Fruit fly (Drosophila melanogaster) whole organism, embryonic: ENCODE data around the gene Shmt.

Source experiments
- Abd-B ChIP-seq: fragments of 200-800 bp; sonication (Bioruptor generic); optimal IDR thresholded peaks from 2 replicates; lab custom pipeline; 2018; ENCODE audit warnings: missing biosample characterization, mild to moderate bottlenecking, missing genetic modification characterization, moderate library complexity
- Adf1 ChIP-seq: fragments of 200-800 bp; sonication (Bioruptor generic); IDR thresholded peaks from 2 replicates; pipeline ENCODE4 v1.3.6; 2022; ENCODE audit warnings: missing biosample characterization, missing genetic modification characterization
- B-H1 ChIP-seq: fragments of 200-800 bp; sonication (Bioruptor generic); IDR thresholded peaks from 3 replicates; pipeline ENCODE4 v1.3.6; 2022; ENCODE audit warnings: missing biosample characterization, missing genetic modification characterization
- BtbVII ChIP-seq: fragments of 200-800 bp; sonication (Bioruptor generic); optimal IDR thresholded peaks from 3 replicates; lab custom pipeline; 2017; ENCODE audit warnings: missing biosample characterization, mild to moderate bottlenecking, missing genetic modification characterization
- CG11093 ChIP-seq: fragments of 200-800 bp; sonication (Bioruptor generic); IDR thresholded peaks from 3 replicates; pipeline ENCODE4 v1.3.6; 2022; ENCODE audit warnings: missing biosample characterization, missing genetic modification characterization
- CG13894 ChIP-seq: fragments of 200-800 bp; sonication (Bioruptor generic); optimal IDR thresholded peaks from 3 replicates; lab custom pipeline; 2018; ENCODE audit warnings: missing biosample characterization, mild to moderate bottlenecking, missing genetic modification characterization, moderate library complexity
- CG15269 ChIP-seq: fragments of 200-800 bp; sonication (Bioruptor generic); optimal IDR thresholded peaks from 2 replicates; lab custom pipeline; 2018; ENCODE audit warnings: missing biosample characterization, mild to moderate bottlenecking, missing genetic modification characterization, moderate library complexity
- CG17359 ChIP-seq: fragments of 200-800 bp; sonication (Bioruptor generic); optimal IDR thresholded peaks from 3 replicates; lab custom pipeline; 2018; ENCODE audit warnings: missing biosample characterization, mild to moderate bottlenecking, missing genetic modification characterization, moderate library complexity
- CG17912 ChIP-seq: fragments of 200-800 bp; sonication (Bioruptor generic); optimal IDR thresholded peaks from 2 replicates; lab custom pipeline; 2018; ENCODE audit warnings: missing biosample characterization, mild to moderate bottlenecking, missing genetic modification characterization
- CG18476 ChIP-seq: fragments of 200-800 bp; sonication (Bioruptor generic); optimal IDR thresholded peaks from 2 replicates; lab custom pipeline; 2016; ENCODE audit warnings: missing biosample characterization, mild to moderate bottlenecking, missing genetic modification characterization
- CG18764 ChIP-seq: fragments of 200-800 bp; sonication (Bioruptor generic); optimal IDR thresholded peaks from 3 replicates; lab custom pipeline; 2016; ENCODE audit warnings: missing biosample characterization, missing genetic modification characterization
- CG2889 ChIP-seq: fragments of 200-800 bp; sonication (Bioruptor generic); IDR thresholded peaks from 3 replicates; pipeline ENCODE4 v1.3.6; 2022; ENCODE audit warnings: missing biosample characterization, missing genetic modification characterization
- CG31365 ChIP-seq: fragments of 200-800 bp; sonication (Bioruptor generic); optimal IDR thresholded peaks from 2 replicates; lab custom pipeline; 2018; ENCODE audit warnings: missing biosample characterization, mild to moderate bottlenecking, missing genetic modification characterization
- CG32772 ChIP-seq: fragments of 200-800 bp; sonication (Bioruptor generic); IDR thresholded peaks from 2 replicates; pipeline ENCODE4 v1.3.6; 2022; ENCODE audit warnings: missing biosample characterization, missing genetic modification characterization
- CG3726 ChIP-seq: fragments of 200-800 bp; sonication (Bioruptor generic); IDR thresholded peaks from 3 replicates; pipeline ENCODE4, ENCODE4 v1.3.6; 2022; ENCODE audit warnings: missing biosample characterization, missing genetic modification characterization
- CG5953 ChIP-seq: fragments of 200-800 bp; sonication (Bioruptor generic); IDR thresholded peaks from 2 replicates; pipeline ENCODE4 v1.3.6; 2022; ENCODE audit warnings: missing biosample characterization, missing genetic modification characterization
- CG8089 ChIP-seq: fragments of 200-800 bp; sonication (Bioruptor generic); optimal IDR thresholded peaks from 3 replicates; lab custom pipeline; 2016; ENCODE audit warnings: missing biosample characterization, missing genetic modification characterization
- CG9437 ChIP-seq: fragments of 200-800 bp; sonication (Bioruptor generic); optimal IDR thresholded peaks from 2 replicates; lab custom pipeline; 2018; ENCODE audit warnings: missing biosample characterization, mild to moderate bottlenecking, missing genetic modification characterization
- CG9727 ChIP-seq: fragments of 200-800 bp; sonication (Bioruptor generic); optimal IDR thresholded peaks from 3 replicates; lab custom pipeline; 2017; ENCODE audit warnings: missing biosample characterization, mild to moderate bottlenecking, missing genetic modification characterization
- CkIIα-i1 ChIP-seq: fragments of 200-800 bp; sonication (Bioruptor generic); IDR thresholded peaks from 2 replicates; pipeline ENCODE4 v1.3.6; 2022; ENCODE audit warnings: missing biosample characterization, missing genetic modification characterization
- Hr39 ChIP-seq: fragments of >200 bp; optimal IDR thresholded peaks from 2 replicates; lab custom pipeline; 2017
- MBD-R2 ChIP-seq: fragments of 200-800 bp; sonication (Bioruptor generic); IDR thresholded peaks from 2 replicates; pipeline ENCODE4 v1.3.6; 2022; ENCODE audit warnings: missing biosample characterization, missing genetic modification characterization
- Mad ChIP-seq: fragments of 200-800 bp; sonication (Bioruptor generic); optimal IDR thresholded peaks from 2 replicates; lab custom pipeline; 2016; ENCODE audit warnings: missing biosample characterization, missing genetic modification characterization
- Med ChIP-seq: fragments of 200-800 bp; sonication (Bioruptor generic); peaks from one replicate; lab custom pipeline; 2016; ENCODE audit warnings: missing biosample characterization, missing genetic modification characterization, mild to moderate bottlenecking, inconsistent platforms, moderate library complexity
- Poxn ChIP-seq: fragments of 200-800 bp; sonication (Bioruptor generic); IDR thresholded peaks from 2 replicates; pipeline ENCODE4 v1.3.6; 2022; ENCODE audit warnings: missing biosample characterization, missing genetic modification characterization
- TFAM ChIP-seq: fragments of 200-800 bp; sonication (Bioruptor generic); optimal IDR thresholded peaks from 2 replicates; lab custom pipeline; 2017; ENCODE audit warnings: missing biosample characterization, missing genetic modification characterization, inconsistent platforms
- Tbp ChIP-seq: fragments of >200 bp; optimal IDR thresholded peaks from 2 replicates; lab custom pipeline; 2018; ENCODE audit warnings: missing biosample characterization, missing genetic modification characterization
- abd-A ChIP-seq: fragments of 200-800 bp; sonication (Bioruptor generic); optimal IDR thresholded peaks from 3 replicates; lab custom pipeline; 2019; ENCODE audit warnings: missing biosample characterization, mild to moderate bottlenecking, missing genetic modification characterization, moderate library complexity
- chm ChIP-seq: fragments of 200-800 bp; sonication (Bioruptor generic); IDR thresholded peaks from 2 replicates; pipeline ENCODE4 v1.3.6; 2022; ENCODE audit warnings: missing biosample characterization, missing genetic modification characterization
- chn ChIP-seq: fragments of 200-800 bp; sonication (Bioruptor generic); optimal IDR thresholded peaks from 2 replicates; lab custom pipeline; 2016; ENCODE audit warnings: missing biosample characterization, missing genetic modification characterization
- danr ChIP-seq: fragments of 200-800 bp; sonication (Bioruptor generic); IDR thresholded peaks from 2 replicates; pipeline ENCODE4 v1.3.6; 2022; ENCODE audit warnings: missing biosample characterization, missing genetic modification characterization
- esg ChIP-seq: fragments of 200-800 bp; sonication (Bioruptor generic); conservative IDR thresholded peaks from 2 replicates; pipeline ENCODE4 v1.3.6; 2022; ENCODE audit warnings: missing biosample characterization, missing genetic modification characterization
- inv ChIP-seq: fragments of 200-800 bp; sonication (Bioruptor generic); IDR thresholded peaks from 2 replicates; pipeline ENCODE4 v1.3.6; 2022; ENCODE audit warnings: missing biosample characterization, missing genetic modification characterization; ENCODE audit not compliant: partially characterized antibody
- lilli ChIP-seq: fragments of 200-800 bp; sonication (Bioruptor generic); optimal IDR thresholded peaks from 3 replicates; lab custom pipeline; 2016; ENCODE audit warnings: missing biosample characterization, missing genetic modification characterization
- nau ChIP-seq: fragments of 200-800 bp; sonication (Bioruptor generic); optimal IDR thresholded peaks from 3 replicates; lab custom pipeline; 2017; ENCODE audit warnings: missing biosample characterization, mild to moderate bottlenecking, missing genetic modification characterization, missing genetic modification reagents
- nerfin-1 ChIP-seq: fragments of 200-800 bp; sonication (Bioruptor generic); optimal IDR thresholded peaks from 3 replicates; lab custom pipeline; 2019; ENCODE audit warnings: missing biosample characterization, mild to moderate bottlenecking, missing genetic modification characterization, moderate library complexity
- odd ChIP-seq: fragments of 200-800 bp; sonication (Bioruptor generic); optimal IDR thresholded peaks from 2 replicates; lab custom pipeline; 2017; ENCODE audit warnings: missing biosample characterization, mild to moderate bottlenecking, missing genetic modification characterization
- pan ChIP-seq, 4 experiments: fragments of >200 bp in 3 of 4; fragments of 200-800 bp in 1 of 4; sonication (Bioruptor generic) in 1 of 4; optimal IDR thresholded peaks in 3 of 4; IDR thresholded peaks in 1 of 4; 2 replicates each; pipeline versions ENCODE4 v1.3.6 to Lab custom; 2017 to 2022; ENCODE audit warnings: missing biosample characterization in 2 of 4, missing genetic modification characterization in 2 of 4, mixed read lengths in 1 of 4
- phol ChIP-seq: fragments of 200-800 bp; sonication (Bioruptor generic); optimal IDR thresholded peaks from 3 replicates; lab custom pipeline; 2018; ENCODE audit warnings: missing biosample characterization, mild to moderate bottlenecking, missing genetic modification characterization, moderate library complexity
- rib ChIP-seq: fragments of 200-800 bp; sonication (Bioruptor generic); IDR thresholded peaks from 2 replicates; pipeline ENCODE4 v1.3.6; 2022; ENCODE audit warnings: missing biosample characterization, missing genetic modification characterization
- scrt ChIP-seq: fragments of 200-800 bp; sonication (Bioruptor generic); optimal IDR thresholded peaks from 2 replicates; lab custom pipeline; 2018; ENCODE audit warnings: missing biosample characterization, mild to moderate bottlenecking, missing genetic modification characterization, moderate library complexity
- sens ChIP-seq: fragments of 200-800 bp; sonication (Bioruptor generic); peaks from one replicate; lab custom pipeline; 2016; ENCODE audit warnings: missing biosample characterization, missing genetic modification characterization
- sqz ChIP-seq: fragments of 200-800 bp; sonication (Bioruptor generic); optimal IDR thresholded peaks from 3 replicates; lab custom pipeline; 2018; ENCODE audit warnings: missing biosample characterization, mild to moderate bottlenecking, missing genetic modification characterization
- tap ChIP-seq: fragments of 200-800 bp; optimal IDR thresholded peaks from 3 replicates; lab custom pipeline; 2019; ENCODE audit warnings: missing biosample characterization, mild to moderate bottlenecking, missing genetic modification characterization, moderate library complexity
- tgo ChIP-seq: fragments of 200-800 bp; sonication (Bioruptor generic); IDR thresholded peaks from 3 replicates; pipeline ENCODE4 v1.3.6; 2022; ENCODE audit warnings: missing biosample characterization, missing genetic modification characterization
- tll ChIP-seq, 2 experiments: fragments of 200-800 bp in 1 of 2; fragments of >200 bp in 1 of 2; sonication (Bioruptor generic) in 1 of 2; optimal IDR thresholded peaks; 2 replicates each; lab custom pipeline; 2017 to 2019; ENCODE audit warnings: missing biosample characterization in 2 of 2, missing genetic modification characterization in 2 of 2, mild to moderate bottlenecking in 1 of 2, moderate library complexity in 1 of 2
- yki ChIP-seq: fragments of >200 bp; optimal IDR thresholded peaks from 3 replicates; lab custom pipeline; 2018
- zf30C ChIP-seq: fragments of 200-800 bp; sonication (Bioruptor generic); optimal IDR thresholded peaks from 3 replicates; lab custom pipeline; 2018; ENCODE audit warnings: missing biosample characterization, mild to moderate bottlenecking, missing genetic modification characterization

Gene Shmt

DNA sequence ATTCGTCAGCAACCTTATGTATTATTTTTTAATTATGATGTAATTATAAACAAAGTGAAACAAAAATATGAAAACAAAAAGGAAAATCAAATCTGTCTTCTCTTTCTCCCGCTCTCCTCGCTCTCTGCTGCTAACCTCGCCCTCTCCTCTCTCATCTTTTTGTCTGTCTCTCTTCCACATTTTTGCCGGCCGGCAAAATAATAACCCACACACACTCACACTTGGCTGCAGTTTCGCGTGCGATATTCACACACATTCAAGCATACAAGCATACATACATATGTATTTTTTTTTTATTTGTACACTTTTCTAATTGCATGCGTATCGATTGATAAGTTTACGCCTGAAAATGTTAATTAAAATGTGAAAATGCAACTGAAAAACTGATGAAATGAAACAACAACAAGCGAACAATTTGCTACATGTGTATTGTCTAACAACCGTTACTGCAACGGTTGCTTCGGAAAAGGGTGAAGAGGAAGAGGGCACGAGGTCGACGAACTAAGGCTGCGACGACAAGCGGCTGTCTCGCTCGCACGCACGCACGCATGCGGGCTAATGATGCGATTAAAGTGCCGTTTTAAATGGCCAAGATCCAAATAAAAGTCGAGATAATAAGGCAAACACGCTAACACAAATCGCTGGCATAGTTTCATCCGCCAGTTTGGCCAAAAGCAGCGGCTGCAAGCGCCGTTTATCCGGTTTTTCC is 12.1 kb downstream of the Shmt start (continued):
- TF ChIP-seq CG15269 (tag; lab: Kevin White, UChicago) (peak; percentile 17), Hr39 (lab: Kevin White, UChicago) (peak; percentile 96), rib (GFP tag; lab: Robert Waterston, UW) (0 out of 2 replicates have a peak, but pooled peaks have one; percentile 40)

DNA sequence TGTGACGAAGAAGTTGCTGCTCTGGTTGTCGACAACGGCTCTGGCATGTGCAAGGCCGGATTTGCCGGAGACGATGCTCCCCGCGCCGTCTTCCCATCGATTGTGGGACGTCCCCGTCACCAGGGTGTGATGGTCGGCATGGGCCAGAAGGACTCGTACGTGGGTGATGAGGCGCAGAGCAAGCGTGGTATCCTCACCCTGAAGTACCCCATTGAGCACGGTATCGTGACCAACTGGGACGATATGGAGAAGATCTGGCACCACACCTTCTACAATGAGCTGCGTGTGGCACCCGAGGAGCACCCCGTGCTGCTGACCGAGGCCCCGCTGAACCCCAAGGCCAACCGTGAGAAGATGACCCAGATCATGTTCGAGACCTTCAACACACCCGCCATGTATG is 13.9 kb downstream of the Shmt start:
- TF ChIP-seq zf30C (no peak), CG9437 (no peak), CG8089 (GFP tag; lab: Kevin White, UChicago) (no peak), danr (GFP tag; lab: Robert Waterston, UW) (no peak), odd (GFP tag; lab: Kevin White, UChicago) (no peak), CG31365 (tag; lab: Kevin White, UChicago) (no peak), scrt (GFP tag; lab: Kevin White, UChicago) (no peak), inv (GFP tag; lab: Robert Waterston, UW) (no peak), CG3726 (GFP tag; lab: Robert Waterston, UW) (0 out of 3 replicates have a peak, but pooled peaks have one; percentile 33), nau (GFP tag; lab: Kevin White, UChicago) (no peak), CG2889 (GFP tag; lab: Robert Waterston, UW) (peak; percentile 11; the same call in 1 of the 3 replicates), tll (GFP tag; optimal IDR thresholded peaks at IDR 0.05; lab: Kevin White, UChicago) (no peak), CG32772 (no peak), phol (tag; lab: Kevin White, UChicago) (no peak), tap (no peak), lilli (peak; percentile 32), Mad (no peak), tgo (GFP tag; lab: Robert Waterston, UW) (no peak), chm (GFP tag; lab: Robert Waterston, UW) (peak; percentile 44; the same call in 1 of the 2 replicates), esg (GFP tag; lab: Robert Waterston, UW) (no peak), CG11093 (GFP tag; lab: Robert Waterston, UW) (no peak), B-H1 (GFP tag; lab: Robert Waterston, UW) (no peak), Med (GFP tag; lab: Kevin White, UChicago) (peak; percentile 63), Adf1 (GFP tag; lab: Robert Waterston, UW) (no peak), sens (GFP tag; lab: Kevin White, UChicago) (peak; percentile 41), CkIIα-i1 (GFP tag; lab: Robert Waterston, UW) (0 out of 2 replicates have a peak, but pooled peaks have one; percentile 16), CG5953 (GFP tag; lab: Robert Waterston, UW) (no peak), Tbp (GFP tag; lab: Kevin White, UChicago) (no peak), CG9727 (GFP tag; lab: Kevin White, UChicago) (no peak), Abd-B (GFP tag; lab: Kevin White, UChicago) (no peak)
- TF ChIP-seq, all 482 proteins: peak for 7

DNA sequence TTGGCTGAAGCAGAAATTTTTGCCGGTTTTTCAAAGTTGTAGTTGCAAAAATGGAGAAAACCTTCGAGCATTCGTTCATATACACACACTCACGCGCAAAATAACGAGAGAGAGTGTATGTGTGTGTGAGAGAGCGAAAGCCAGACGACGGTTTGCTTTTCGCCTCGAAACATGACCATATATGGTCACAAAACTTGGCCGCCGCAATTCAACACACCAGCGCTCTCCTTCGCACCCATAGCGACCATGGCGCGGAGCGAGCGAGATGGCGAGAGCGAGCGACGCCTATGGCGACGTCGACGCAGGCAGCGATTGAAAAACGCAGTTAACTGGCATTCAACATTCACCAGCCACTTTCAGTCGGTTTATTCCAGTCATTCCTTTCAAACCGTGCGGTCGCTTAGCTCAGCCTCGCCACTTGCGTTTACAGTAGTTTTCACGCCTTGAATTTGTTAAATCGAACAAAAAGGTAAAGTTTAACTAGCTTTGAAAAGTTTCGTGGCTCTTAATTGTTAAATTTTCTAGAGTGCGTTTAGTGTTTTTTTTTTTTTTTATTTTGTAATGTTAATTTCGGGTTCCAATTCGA is 14.9 kb downstream of the Shmt start:
- TF ChIP-seq nerfin-1 (tag; lab: Kevin White, UChicago): peak; percentile 29
- no peak for TF ChIP-seq TFAM (GFP tag; lab: Kevin White, UChicago)
- TF ChIP-seq CG17359 (tag; lab: Kevin White, UChicago): peak; percentile 6
- TF ChIP-seq MBD-R2 (GFP tag; lab: Robert Waterston, UW): peak; percentile 14; the same call in 1 of the 2 replicates
- peak; percentile 83 for TF ChIP-seq abd-A
- no peak for TF ChIP-seq pan (optimal IDR thresholded peaks at IDR 0.05; lab: Kevin White, UChicago)
- peak in 1 of 2 experiments; percentile 43 for TF ChIP-seq pan (GFP tag; optimal IDR thresholded peaks at IDR 0.05 in 1 of 2, IDR thresholded peaks at IDR 0.05 in 1 of 2)
- TF ChIP-seq yki: no peak
- no peak for TF ChIP-seq CG18764 (GFP tag; lab: Kevin White, UChicago)
- peak; percentile 34 for TF ChIP-seq chn (GFP tag; lab: Kevin White, UChicago)
- no peak for TF ChIP-seq CG17912
- peak; percentile 28 for TF ChIP-seq sqz (GFP tag; lab: Kevin White, UChicago)
- peak; percentile 51 for TF ChIP-seq CG18476 (GFP tag; lab: Kevin White, UChicago)
- no peak for TF ChIP-seq Poxn (GFP tag; lab: Robert Waterston, UW)
- TF ChIP-seq BtbVII (GFP tag; lab: Kevin White, UChicago): no peak
- TF ChIP-seq CG13894 (tag; lab: Kevin White, UChicago): peak; percentile 43
